Fruit fly (Drosophila melanogaster) whole organism, embryonic: ENCODE results near the gene CG4615.

Experiments used
- Antp ChIP-seq: fragments of 200-800 bp; sonication (Bioruptor generic); optimal IDR thresholded peaks from 3 replicates; lab custom pipeline; 2016; ENCODE audit warnings: missing biosample characterization, missing genetic modification characterization
- Bgb ChIP-seq: fragments of 200-800 bp; sonication (Bioruptor generic); IDR thresholded peaks from 2 replicates; pipeline ENCODE4 v1.3.6; 2022; ENCODE audit warnings: missing biosample characterization, missing genetic modification characterization; ENCODE audit not compliant: partially characterized antibody
- BtbVII ChIP-seq: fragments of 200-800 bp; sonication (Bioruptor generic); optimal IDR thresholded peaks from 3 replicates; lab custom pipeline; 2017; ENCODE audit warnings: missing biosample characterization, mild to moderate bottlenecking, missing genetic modification characterization
- CG11695 ChIP-seq: fragments of 200-800 bp; sonication (Bioruptor generic); IDR thresholded peaks from 3 replicates; pipeline ENCODE4 v1.3.6; 2022; ENCODE audit warnings: missing biosample characterization, missing genetic modification characterization
- CG12942 ChIP-seq: fragments of 200-800 bp; sonication (Bioruptor generic); optimal IDR thresholded peaks from 3 replicates; lab custom pipeline; 2016; ENCODE audit warnings: missing biosample characterization, missing genetic modification characterization
- CG13624 ChIP-seq: fragments of 200-800 bp; sonication (Bioruptor generic); optimal IDR thresholded peaks from 2 replicates; lab custom pipeline; 2016; ENCODE audit warnings: missing biosample characterization, missing genetic modification characterization
- CG13775 ChIP-seq: fragments of 200-800 bp; sonication (Bioruptor generic); optimal IDR thresholded peaks from 3 replicates; lab custom pipeline; 2017; ENCODE audit warnings: missing biosample characterization, mild to moderate bottlenecking, missing genetic modification characterization
- CG14860 ChIP-seq: fragments of 200-800 bp; sonication (Bioruptor generic); IDR thresholded peaks from 3 replicates; pipeline ENCODE4 v1.3.6; 2022; ENCODE audit warnings: missing biosample characterization, missing genetic modification characterization; ENCODE audit not compliant: partially characterized antibody
- CG15696 ChIP-seq: fragments of 200-800 bp; sonication (Bioruptor generic); optimal IDR thresholded peaks from 2 replicates; lab custom pipeline; 2019; ENCODE audit warnings: missing biosample characterization, mild to moderate bottlenecking, missing genetic modification characterization, moderate library complexity
- CG16779 ChIP-seq: fragments of 200-800 bp; sonication (Bioruptor generic); IDR thresholded peaks from 2 replicates; pipeline ENCODE4 v1.3.6; 2022; ENCODE audit warnings: missing biosample characterization, missing genetic modification characterization
- CG17385 ChIP-seq: fragments of 200-800 bp; sonication (Bioruptor generic); optimal IDR thresholded peaks from 3 replicates; lab custom pipeline; 2018; ENCODE audit warnings: missing biosample characterization, mild to moderate bottlenecking, missing genetic modification characterization
- CG17829 ChIP-seq: fragments of 200-800 bp; optimal IDR thresholded peaks from 2 replicates; lab custom pipeline; 2019; ENCODE audit warnings: missing biosample characterization, mild to moderate bottlenecking, missing genetic modification characterization, moderate library complexity
- CG1792 ChIP-seq: fragments of 200-800 bp; sonication (Bioruptor generic); optimal IDR thresholded peaks from 2 replicates; lab custom pipeline; 2016; ENCODE audit warnings: missing biosample characterization, missing genetic modification characterization
- CG18262 ChIP-seq: fragments of 200-800 bp; optimal IDR thresholded peaks from 3 replicates; lab custom pipeline; 2019; ENCODE audit warnings: missing biosample characterization, mild to moderate bottlenecking, missing genetic modification characterization, moderate library complexity
- CG18619 ChIP-seq: fragments of 200-800 bp; sonication (Bioruptor generic); optimal IDR thresholded peaks from 3 replicates; lab custom pipeline; 2017; ENCODE audit warnings: missing biosample characterization, mild to moderate bottlenecking, missing genetic modification characterization
- CG31441 ChIP-seq: fragments of 200-800 bp; sonication (Bioruptor generic); IDR thresholded peaks from 2 replicates; pipeline ENCODE4 v1.3.6; 2022; ENCODE audit warnings: missing biosample characterization, missing genetic modification characterization
- CG33557 ChIP-seq: fragments of 200-800 bp; sonication (Bioruptor generic); optimal IDR thresholded peaks from 2 replicates; lab custom pipeline; 2019; ENCODE audit warnings: missing biosample characterization, mild to moderate bottlenecking, missing genetic modification characterization, moderate library complexity
- CG4328 ChIP-seq: fragments of 200-800 bp; sonication (Bioruptor generic); optimal IDR thresholded peaks from 3 replicates; lab custom pipeline; 2017; ENCODE audit warnings: missing biosample characterization, missing genetic modification reagents, missing genetic modification characterization
- CG7928 ChIP-seq: fragments of 200-800 bp; sonication (Bioruptor generic); optimal IDR thresholded peaks from 2 replicates; lab custom pipeline; 2017; ENCODE audit warnings: missing biosample characterization, mild to moderate bottlenecking, missing genetic modification characterization
- CG8290 ChIP-seq, 3 experiments: fragments of 200-800 bp; sonication (Bioruptor generic); optimal IDR thresholded peaks; 2 replicates each; lab custom pipeline; 2016 to 2019; ENCODE audit warnings: missing biosample characterization in 3 of 3, missing genetic modification characterization in 3 of 3, mild to moderate bottlenecking in 2 of 3, moderate library complexity in 1 of 3
- CG9727 ChIP-seq: fragments of 200-800 bp; sonication (Bioruptor generic); optimal IDR thresholded peaks from 3 replicates; lab custom pipeline; 2017; ENCODE audit warnings: missing biosample characterization, mild to moderate bottlenecking, missing genetic modification characterization
- D19B ChIP-seq: fragments of 200-800 bp; sonication (Bioruptor generic); optimal IDR thresholded peaks from 2 replicates; lab custom pipeline; 2017; ENCODE audit warnings: missing biosample characterization, mild to moderate bottlenecking, missing genetic modification characterization
- Dbx ChIP-seq: fragments of 200-800 bp; sonication (Bioruptor generic); IDR thresholded peaks from 3 replicates; pipeline ENCODE4 v1.3.6; 2022; ENCODE audit warnings: missing biosample characterization, missing genetic modification characterization
- Dll ChIP-seq: fragments of 200-800 bp; sonication (Bioruptor generic); IDR thresholded peaks from 4 replicates; pipeline ENCODE4 v1.3.6; 2022; ENCODE audit warnings: missing biosample characterization, missing genetic modification characterization; ENCODE audit not compliant: partially characterized antibody
- GATAe ChIP-seq: fragments of 200-800 bp; sonication (Bioruptor generic); conservative IDR thresholded peaks from 2 replicates; pipeline ENCODE4 v1.3.6; 2022; ENCODE audit warnings: missing biosample characterization, missing genetic modification characterization
- HHEX ChIP-seq: fragments of 200-800 bp; sonication (Bioruptor generic); optimal IDR thresholded peaks from 3 replicates; lab custom pipeline; 2017; ENCODE audit warnings: missing biosample characterization, mild to moderate bottlenecking, missing genetic modification characterization, missing genetic modification reagents
- Hmx ChIP-seq: fragments of 200-800 bp; sonication (Bioruptor generic); optimal IDR thresholded peaks from 2 replicates; lab custom pipeline; 2016; ENCODE audit warnings: missing biosample characterization, missing genetic modification characterization
- NK7.1 ChIP-seq: fragments of 200-800 bp; sonication (Bioruptor generic); optimal IDR thresholded peaks from 3 replicates; lab custom pipeline; 2016; ENCODE audit warnings: missing biosample characterization, missing genetic modification characterization
- ara ChIP-seq: fragments of 200-800 bp; sonication (Bioruptor generic); IDR thresholded peaks from 2 replicates; pipeline ENCODE4 v1.3.6; 2022; ENCODE audit warnings: missing biosample characterization, missing genetic modification characterization
- az2 ChIP-seq: fragments of 200-800 bp; sonication (Bioruptor generic); optimal IDR thresholded peaks from 3 replicates; lab custom pipeline; 2016; ENCODE audit warnings: missing biosample characterization, missing genetic modification characterization
- bbx ChIP-seq: fragments of 200-800 bp; sonication (Bioruptor generic); IDR thresholded peaks from 2 replicates; pipeline ENCODE4 v1.3.6; 2022; ENCODE audit warnings: missing biosample characterization, missing genetic modification characterization; ENCODE audit not compliant: partially characterized antibody
- cato ChIP-seq: fragments of 200-800 bp; sonication (Bioruptor generic); optimal IDR thresholded peaks from 2 replicates; lab custom pipeline; 2016; ENCODE audit warnings: missing biosample characterization, missing genetic modification characterization, borderline replicate concordance
- cg ChIP-seq: fragments of 200-800 bp; sonication (Bioruptor generic); optimal IDR thresholded peaks from 3 replicates; lab custom pipeline; 2019; ENCODE audit warnings: missing biosample characterization, mild to moderate bottlenecking, missing genetic modification characterization, moderate library complexity
- dati ChIP-seq: fragments of 200-800 bp; sonication (Bioruptor generic); IDR thresholded peaks from 2 replicates; pipeline ENCODE4 v1.3.6; 2022; ENCODE audit warnings: missing biosample characterization, missing genetic modification characterization
- dmrt99B ChIP-seq: fragments of 200-800 bp; sonication (Bioruptor generic); optimal IDR thresholded peaks from 2 replicates; lab custom pipeline; 2018; ENCODE audit warnings: missing biosample characterization, mild to moderate bottlenecking, missing genetic modification characterization, moderate library complexity
- exex ChIP-seq: fragments of 200-800 bp; sonication (Bioruptor generic); optimal IDR thresholded peaks from 4 replicates; lab custom pipeline; 2018; ENCODE audit warnings: missing biosample characterization, mild to moderate bottlenecking, missing genetic modification characterization, moderate library complexity
- fru ChIP-seq: fragments of >200 bp; optimal IDR thresholded peaks from 2 replicates; lab custom pipeline; 2017
- ftz-f1 ChIP-seq: fragments of 200-800 bp; sonication (Bioruptor generic); optimal IDR thresholded peaks from 2 replicates; lab custom pipeline; 2016; ENCODE audit warnings: missing biosample characterization, missing genetic modification characterization
- grau ChIP-seq: fragments of 200-800 bp; optimal IDR thresholded peaks from 3 replicates; lab custom pipeline; 2019; ENCODE audit warnings: missing biosample characterization, mild to moderate bottlenecking, missing genetic modification characterization, moderate library complexity
- grn ChIP-seq: fragments of 200-800 bp; sonication (Bioruptor generic); optimal IDR thresholded peaks from 3 replicates; lab custom pipeline; 2017; ENCODE audit warnings: missing biosample characterization, missing genetic modification characterization
- gro ChIP-seq: fragments of 200-800 bp; sonication (Bioruptor generic); optimal IDR thresholded peaks from 2 replicates; lab custom pipeline; 2016; ENCODE audit warnings: missing biosample characterization, missing genetic modification characterization
- ham ChIP-seq: fragments of 200-800 bp; sonication (Bioruptor generic); IDR thresholded peaks from 2 replicates; pipeline ENCODE4 v1.3.6; 2022; ENCODE audit warnings: missing biosample characterization, missing genetic modification characterization
- kah ChIP-seq: fragments of 200-800 bp; sonication (Bioruptor generic); optimal IDR thresholded peaks from 2 replicates; lab custom pipeline; 2018; ENCODE audit warnings: missing biosample characterization, mild to moderate bottlenecking, missing genetic modification characterization
- lab ChIP-seq: fragments of 200-800 bp; sonication (Bioruptor generic); optimal IDR thresholded peaks from 3 replicates; lab custom pipeline; 2017; ENCODE audit warnings: missing biosample characterization, missing genetic modification characterization, mild to moderate bottlenecking, moderate library complexity, missing genetic modification reagents
- lmd ChIP-seq: fragments of 200-800 bp; sonication (Bioruptor generic); IDR thresholded peaks from 2 replicates; pipeline ENCODE4 v1.3.6; 2022; ENCODE audit warnings: missing biosample characterization, missing genetic modification characterization
- nom ChIP-seq: fragments of 200-800 bp; sonication (Bioruptor generic); optimal IDR thresholded peaks from 2 replicates; lab custom pipeline; 2017; ENCODE audit warnings: missing biosample characterization, missing genetic modification characterization, mild to moderate bottlenecking, moderate library complexity, missing genetic modification reagents
- run ChIP-seq: fragments of 200-800 bp; sonication (Bioruptor generic); optimal IDR thresholded peaks from 3 replicates; lab custom pipeline; 2018; ENCODE audit warnings: missing biosample characterization, mild to moderate bottlenecking, missing genetic modification characterization
- seq ChIP-seq: fragments of 200-800 bp; sonication (Bioruptor generic); IDR thresholded peaks from 2 replicates; pipeline ENCODE4 v1.3.6; 2022; ENCODE audit warnings: missing biosample characterization, missing genetic modification characterization
- tna ChIP-seq: fragments of 200-800 bp; sonication (Bioruptor generic); IDR thresholded peaks from 2 replicates; pipeline ENCODE4 v1.3.6; 2022; ENCODE audit warnings: missing biosample characterization, missing genetic modification characterization; ENCODE audit not compliant: partially characterized antibody

Gene CG4615

dm6 chrX:7096495-7096995 is 5.6 kb downstream of the CG4615 start (continued):
- TF ChIP-seq exex (tag; lab: Kevin White, UChicago) (peak; percentile 43), bbx (GFP tag; lab: Robert Waterston, UW) (no peak), grn (GFP tag; lab: Kevin White, UChicago) (peak; percentile 12), dati (GFP tag; lab: Robert Waterston, UW) (0 out of 2 replicates have a peak, but pooled peaks have one; percentile 19), dmrt99B (tag; lab: Kevin White, UChicago) (peak; percentile 89), seq (peak; percentile 89), CG9727 (GFP tag; lab: Kevin White, UChicago) (peak; percentile 81), tna (GFP tag; lab: Robert Waterston, UW) (no peak), gro (peak; percentile 42), GATAe (no peak), CG18619 (GFP tag; lab: Kevin White, UChicago) (peak; percentile 82), grau (tag; lab: Kevin White, UChicago) (peak; percentile 89), ham (GFP tag; lab: Robert Waterston, UW) (peak; percentile 37; the same call in 1 of the 2 replicates), ara (peak; percentile 51), run (peak; percentile 51), nom (peak; percentile 61), CG11695 (GFP tag; lab: Robert Waterston, UW) (peak; percentile 82; the same call in 2 of the 3 replicates), fru (lab: Kevin White, UChicago) (no peak), lab (GFP tag; lab: Kevin White, UChicago) (peak; percentile 91), CG31441 (GFP tag; lab: Robert Waterston, UW) (peak; percentile 83), CG13775 (GFP tag; lab: Kevin White, UChicago) (peak; percentile 76), kah (GFP tag; lab: Kevin White, UChicago) (peak; percentile 57), CG33557 (GFP tag; lab: Kevin White, UChicago) (peak; percentile 84), D19B (GFP tag; lab: Kevin White, UChicago) (peak; percentile 71), CG17829 (peak; percentile 84), cg (GFP tag; lab: Kevin White, UChicago) (no peak), lmd (GFP tag; lab: Robert Waterston, UW) (peak; percentile 84), CG7928 (peak; percentile 48), CG16779 (GFP tag; lab: Robert Waterston, UW) (0 out of 2 replicates have a peak, but pooled peaks have one; percentile 47), HHEX (GFP tag; lab: Kevin White, UChicago) (peak; percentile 85), CG14860 (GFP tag; lab: Robert Waterston, UW) (no peak), Dbx (GFP tag; lab: Robert Waterston, UW) (peak; percentile 76), CG18262 (peak; percentile 88), CG15696 (tag; lab: Kevin White, UChicago) (peak; percentile 80), BtbVII (GFP tag; lab: Kevin White, UChicago) (peak; percentile 86), cato (GFP tag; lab: Kevin White, UChicago) (no peak), CG12942 (peak; percentile 55), ftz-f1 (GFP tag; lab: Kevin White, UChicago) (peak; percentile 42), Antp (GFP tag; lab: Kevin White, UChicago) (peak; percentile 78), NK7.1 (peak; percentile 16), CG1792 (peak; percentile 65), CG4328 (GFP tag; lab: Kevin White, UChicago) (peak; percentile 67), az2 (peak; percentile 69), Bgb (GFP tag; lab: Robert Waterston, UW) (no peak), CG13624 (GFP tag; lab: Kevin White, UChicago) (peak; percentile 72), Dll (GFP tag; lab: Robert Waterston, UW) (no peak), Hmx (GFP tag; lab: Kevin White, UChicago) (peak; percentile 31), CG17385 (GFP tag; lab: Kevin White, UChicago) (peak; percentile 85), CG8290 (GFP tag; optimal IDR thresholded peaks at IDR 0.05; lab: Kevin White, UChicago) (peak; percentile 47), CG8290 (tag; optimal IDR thresholded peaks at IDR 0.05; lab: Kevin White, UChicago) (peak; percentile 54 to 92)
